Worm (Caenorhabditis elegans) whole organism, midembryonic: ENCODE data around the gene F33G12.7.

ENCODE experiments used
- T22C8.4 ChIP-seq: fragments of 200-800 bp; sonication (Bioruptor generic); IDR thresholded peaks from 2 replicates; pipeline ENCODE4 v1.3.6; 2022; ENCODE audit warnings: missing genetic modification characterization, missing compliant biosample characterization
- cog-1 ChIP-seq: sonication (generic microtip); optimal IDR thresholded peaks from 2 replicates; lab custom pipeline; 2016; ENCODE audit warnings: missing genetic modification characterization, missing compliant biosample characterization
- flt-1 ChIP-seq: fragments of 200-800 bp; sonication (Bioruptor generic); IDR thresholded peaks from 2 replicates; pipeline ENCODE4 v1.3.6; 2022; ENCODE audit warnings: missing genetic modification characterization, missing compliant biosample characterization
- klf-2 ChIP-seq: fragments of 200-800 bp; sonication (Bioruptor generic); conservative IDR thresholded peaks from 2 replicates; pipeline ENCODE4 v1.3.6; 2022; ENCODE audit warnings: missing genetic modification reagents, missing genetic modification characterization, missing compliant biosample characterization
- med-1 ChIP-seq: sonication (generic microtip); optimal IDR thresholded peaks from 2 replicates; lab custom pipeline; 2017; ENCODE audit warnings: missing genetic modification characterization, mild to moderate bottlenecking, missing compliant biosample characterization, antibody characterized with exemption, missing genetic modification reagents; ENCODE audit not compliant: insufficient read depth
- ref-1 ChIP-seq: fragments of 200-800 bp; sonication (Bioruptor generic); conservative IDR thresholded peaks from 2 replicates; pipeline ENCODE4 v1.3.6; 2022; ENCODE audit warnings: missing genetic modification reagents, missing genetic modification characterization, missing compliant biosample characterization
- tab-1 ChIP-seq: fragments of 200-800 bp; sonication (Bioruptor generic); IDR thresholded peaks from 2 replicates; pipeline ENCODE4 v1.3.6; 2022; ENCODE audit warnings: missing genetic modification characterization, missing compliant biosample characterization
- ztf-23 ChIP-seq: fragments of 200-800 bp; sonication (Bioruptor generic); IDR thresholded peaks from 2 replicates; pipeline ENCODE4 v1.3.6; 2022; ENCODE audit warnings: missing genetic modification reagents, missing genetic modification characterization, missing compliant biosample characterization
- ztf-29 ChIP-seq: fragments of 200-800 bp; sonication (Bioruptor generic); IDR thresholded peaks from 2 replicates; pipeline ENCODE4 v1.3.6; 2022; ENCODE audit warnings: missing genetic modification reagents, missing genetic modification characterization, missing compliant biosample characterization

The F33G12.7 gene

DNA sequence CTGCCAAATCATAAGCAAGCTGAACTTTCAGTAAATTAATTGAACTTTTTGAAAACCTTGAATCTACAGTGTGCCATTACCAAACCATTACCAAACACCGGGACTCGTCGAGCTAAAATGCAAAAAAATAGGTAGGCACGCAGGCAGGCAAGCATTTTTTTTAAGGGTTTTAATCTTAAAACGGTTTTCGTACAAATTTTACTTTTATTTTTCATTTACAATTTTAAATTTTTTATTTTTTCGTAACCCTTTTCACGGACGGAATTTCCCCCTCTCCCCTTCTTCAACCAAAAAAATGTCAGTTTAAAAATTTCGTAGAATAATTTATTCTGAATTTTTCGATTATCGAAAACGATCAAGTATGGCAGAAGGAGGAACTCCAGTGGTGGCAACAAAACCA lies 26.1 kb downstream of the F33G12.7 start, which contains the start of gene F59A6.2:
Gene F59A6.2 (plus strand): TSS at position 301 of the 400 bp plus-strand sequence.
- TF ChIP-seq ref-1 (GFP tag; lab: Robert Waterston, UW) = no peak
- no peak for TF ChIP-seq ztf-29
- TF ChIP-seq tab-1 (GFP tag; lab: Robert Waterston, UW) = no peak
- no peak for TF ChIP-seq cog-1 (tag; lab: Kevin White, UChicago)
- TF ChIP-seq flt-1 (GFP tag; lab: Robert Waterston, UW) = no peak
- TF ChIP-seq med-1 (GFP tag; lab: Kevin White, UChicago) = no peak
- TF ChIP-seq ztf-23 (GFP tag; lab: Robert Waterston, UW) = no peak
- TF ChIP-seq klf-2 (GFP tag; lab: Robert Waterston, UW) = no peak
- no peak for TF ChIP-seq T22C8.4 (GFP tag; lab: Robert Waterston, UW)

ce11 chrII:5011978-5012377 lies 28.5 kb downstream of the F33G12.7 start, which contains the start of gene F59A6.12:
TSS of gene F59A6.12 (minus strand) at chrII:5012078.
- TF ChIP-seq ref-1 (GFP tag; lab: Robert Waterston, UW) = no peak
- no peak for TF ChIP-seq med-1 (GFP tag; lab: Kevin White, UChicago)
- TF ChIP-seq tab-1 (GFP tag; lab: Robert Waterston, UW) = no peak
- no peak for TF ChIP-seq ztf-23 (GFP tag; lab: Robert Waterston, UW)
- no peak for TF ChIP-seq flt-1 (GFP tag; lab: Robert Waterston, UW)
- TF ChIP-seq T22C8.4 (GFP tag; lab: Robert Waterston, UW) = no peak
- no peak for TF ChIP-seq cog-1 (tag; lab: Kevin White, UChicago)
- no peak for TF ChIP-seq ztf-29
- TF ChIP-seq klf-2 (GFP tag; lab: Robert Waterston, UW) = no peak

DNA sequence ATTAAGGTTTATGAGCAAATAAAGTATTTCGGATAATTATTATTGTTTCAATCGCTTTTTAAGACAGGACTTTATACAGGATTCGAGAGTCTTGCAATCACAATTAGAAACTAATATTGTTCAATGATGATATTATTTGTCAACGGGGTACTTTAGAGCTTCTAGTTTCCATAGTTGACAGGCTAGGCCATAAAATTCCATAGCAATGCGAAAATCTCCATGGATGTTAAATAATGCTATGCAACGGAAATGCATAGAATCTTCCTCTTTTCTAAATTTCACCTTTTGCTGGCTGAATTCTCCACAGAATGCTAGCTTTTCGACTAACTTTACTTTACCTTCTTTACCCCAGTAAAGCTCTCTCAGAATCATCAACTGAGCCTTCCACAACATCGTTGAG lies 32.4 kb downstream of the F33G12.7 start, which contains the start of gene F59A6.3:
Gene F59A6.3 (plus strand): TSS at position 301 of the 400 bp plus-strand sequence.
- TF ChIP-seq cog-1 (tag; lab: Kevin White, UChicago) (no peak), flt-1 (GFP tag; lab: Robert Waterston, UW) (no peak), ztf-23 (GFP tag; lab: Robert Waterston, UW) (no peak), ztf-29 (no peak), med-1 (GFP tag; lab: Kevin White, UChicago) (no peak), T22C8.4 (GFP tag; lab: Robert Waterston, UW) (no peak), klf-2 (GFP tag; lab: Robert Waterston, UW) (no peak), ref-1 (GFP tag; lab: Robert Waterston, UW) (no peak), tab-1 (GFP tag; lab: Robert Waterston, UW) (no peak)

- TF ChIP-seq klf-2 (GFP tag; lab: Robert Waterston, UW) = no peak
- no peak for TF ChIP-seq cog-1 (tag; lab: Kevin White, UChicago)
- TF ChIP-seq flt-1 (GFP tag; lab: Robert Waterston, UW) = no peak
- no peak for TF ChIP-seq ref-1 (GFP tag; lab: Robert Waterston, UW)
- TF ChIP-seq ztf-29 = no peak
Observed at ce11 chrII:5004781-5005180, 35.7 kb downstream of the F33G12.7 start, which contains the start of gene F59A6.4. TSS of gene F59A6.4 (plus strand) at chrII:5005081.

ce11 chrII:5003660-5004059 lies 36.8 kb downstream of the F33G12.7 start, which contains the start of gene F59A6.10:
TSS of gene F59A6.10 (plus strand) at chrII:5003960.
- TF ChIP-seq tab-1 (GFP tag; lab: Robert Waterston, UW) (no peak), cog-1 (tag; lab: Kevin White, UChicago) (no peak), med-1 (GFP tag; lab: Kevin White, UChicago) (no peak), klf-2 (GFP tag; lab: Robert Waterston, UW) (no peak), ref-1 (GFP tag; lab: Robert Waterston, UW) (no peak), ztf-29 (no peak), flt-1 (GFP tag; lab: Robert Waterston, UW) (no peak)

DNA sequence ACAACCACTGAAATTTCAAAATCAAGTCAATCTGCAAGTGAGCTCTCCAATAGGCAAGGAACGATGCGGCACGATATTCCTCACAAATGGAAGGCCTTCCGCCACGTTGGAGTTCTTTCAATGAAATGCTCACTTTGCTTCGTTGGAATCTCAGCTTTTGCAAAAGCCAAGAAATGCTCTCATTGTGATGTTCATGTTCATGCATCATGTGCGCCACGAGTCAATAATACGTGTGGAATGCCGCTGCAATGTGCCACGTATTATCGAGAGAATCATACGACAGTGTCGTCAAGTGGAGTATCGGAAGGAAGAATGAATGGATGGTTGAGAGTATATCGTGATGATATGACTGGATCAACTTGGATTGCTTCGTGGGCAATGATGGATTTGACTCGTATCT lies 38.6 kb downstream of the F33G12.7 start:
- no peak for TF ChIP-seq ztf-23 (GFP tag; lab: Robert Waterston, UW)
- no peak for TF ChIP-seq ztf-29
- no peak for TF ChIP-seq cog-1 (tag; lab: Kevin White, UChicago)
- no peak for TF ChIP-seq klf-2 (GFP tag; lab: Robert Waterston, UW)
- TF ChIP-seq T22C8.4 (GFP tag; lab: Robert Waterston, UW) = no peak
- TF ChIP-seq med-1 (GFP tag; lab: Kevin White, UChicago) = no peak
- TF ChIP-seq tab-1 (GFP tag; lab: Robert Waterston, UW) = no peak
- no peak for TF ChIP-seq ref-1 (GFP tag; lab: Robert Waterston, UW)
- TF ChIP-seq flt-1 (GFP tag; lab: Robert Waterston, UW) = no peak

ce11 chrII:4999122-4999521 lies 41.4 kb downstream of the F33G12.7 start, which contains the start of gene citk-2:
TSS of gene citk-2 (plus strand) at chrII:4999520.
- TF ChIP-seq ref-1 (GFP tag; lab: Robert Waterston, UW) = no peak
- TF ChIP-seq med-1 (GFP tag; lab: Kevin White, UChicago) = no peak
- TF ChIP-seq T22C8.4 (GFP tag; lab: Robert Waterston, UW) = no peak
- TF ChIP-seq ztf-23 (GFP tag; lab: Robert Waterston, UW) = no peak
- TF ChIP-seq klf-2 (GFP tag; lab: Robert Waterston, UW) = no peak
- no peak for TF ChIP-seq ztf-29
- no peak for TF ChIP-seq flt-1 (GFP tag; lab: Robert Waterston, UW)
- TF ChIP-seq cog-1 (tag; lab: Kevin White, UChicago) = no peak
- TF ChIP-seq tab-1 (GFP tag; lab: Robert Waterston, UW) = no peak

DNA sequence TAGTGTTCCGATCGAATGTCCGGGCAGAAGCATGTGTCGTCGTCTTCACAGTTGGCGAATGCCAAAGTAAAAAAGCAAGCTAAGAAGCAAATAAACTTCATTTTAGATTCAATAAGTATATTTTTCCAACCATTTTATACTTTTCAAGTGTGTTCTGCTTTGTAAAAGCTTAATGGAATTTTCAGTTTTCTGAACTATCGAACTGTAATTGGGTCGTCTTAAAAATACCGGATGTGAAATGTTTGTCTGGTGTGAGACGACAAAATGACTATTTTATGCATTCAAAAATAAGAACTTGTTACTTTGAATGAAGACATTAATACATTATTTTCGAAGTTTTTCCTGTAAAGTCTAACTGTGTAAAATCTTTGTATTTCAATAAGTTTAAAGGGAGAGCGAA lies 41.8 kb downstream of the F33G12.7 start, which contains the start of gene F59A6.11:
Gene F59A6.11 (minus strand): TSS at position 101 of the 400 bp plus-strand sequence.
- TF ChIP-seq ztf-29 (no peak), klf-2 (GFP tag; lab: Robert Waterston, UW) (no peak), flt-1 (GFP tag; lab: Robert Waterston, UW) (no peak)

DNA sequence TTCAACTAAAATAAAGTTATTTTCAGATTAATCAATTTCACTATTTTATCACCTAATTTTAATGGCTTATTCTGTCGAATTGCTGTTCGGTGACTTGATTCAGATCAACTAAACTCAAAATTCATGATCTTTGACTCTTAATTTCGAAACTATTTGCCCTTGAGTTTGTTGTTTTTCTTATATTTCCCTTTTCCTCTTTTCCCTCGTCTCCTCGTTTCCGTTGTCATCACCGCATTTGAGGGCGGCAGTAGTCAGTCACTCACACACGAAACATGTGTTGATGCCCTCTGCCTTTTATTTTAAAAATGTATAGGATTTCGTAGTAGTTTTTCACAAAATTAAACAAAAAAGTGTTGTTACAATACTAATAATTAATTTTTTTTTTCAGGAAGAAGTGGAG lies 45.5 kb downstream of the F33G12.7 start, which contains the start of gene rnh-1.0:
Gene rnh-1.0 (plus strand): TSS at position 389 of the 400 bp plus-strand sequence.
- no peak for TF ChIP-seq med-1 (GFP tag; lab: Kevin White, UChicago)
- TF ChIP-seq tab-1 (GFP tag; lab: Robert Waterston, UW) = no peak
- no peak for TF ChIP-seq ref-1 (GFP tag; lab: Robert Waterston, UW)
- TF ChIP-seq flt-1 (GFP tag; lab: Robert Waterston, UW) = no peak
- no peak for TF ChIP-seq klf-2 (GFP tag; lab: Robert Waterston, UW)
